Worm (Caenorhabditis elegans): ENCODE measurements around the gene F28A12.3.

DNA sequence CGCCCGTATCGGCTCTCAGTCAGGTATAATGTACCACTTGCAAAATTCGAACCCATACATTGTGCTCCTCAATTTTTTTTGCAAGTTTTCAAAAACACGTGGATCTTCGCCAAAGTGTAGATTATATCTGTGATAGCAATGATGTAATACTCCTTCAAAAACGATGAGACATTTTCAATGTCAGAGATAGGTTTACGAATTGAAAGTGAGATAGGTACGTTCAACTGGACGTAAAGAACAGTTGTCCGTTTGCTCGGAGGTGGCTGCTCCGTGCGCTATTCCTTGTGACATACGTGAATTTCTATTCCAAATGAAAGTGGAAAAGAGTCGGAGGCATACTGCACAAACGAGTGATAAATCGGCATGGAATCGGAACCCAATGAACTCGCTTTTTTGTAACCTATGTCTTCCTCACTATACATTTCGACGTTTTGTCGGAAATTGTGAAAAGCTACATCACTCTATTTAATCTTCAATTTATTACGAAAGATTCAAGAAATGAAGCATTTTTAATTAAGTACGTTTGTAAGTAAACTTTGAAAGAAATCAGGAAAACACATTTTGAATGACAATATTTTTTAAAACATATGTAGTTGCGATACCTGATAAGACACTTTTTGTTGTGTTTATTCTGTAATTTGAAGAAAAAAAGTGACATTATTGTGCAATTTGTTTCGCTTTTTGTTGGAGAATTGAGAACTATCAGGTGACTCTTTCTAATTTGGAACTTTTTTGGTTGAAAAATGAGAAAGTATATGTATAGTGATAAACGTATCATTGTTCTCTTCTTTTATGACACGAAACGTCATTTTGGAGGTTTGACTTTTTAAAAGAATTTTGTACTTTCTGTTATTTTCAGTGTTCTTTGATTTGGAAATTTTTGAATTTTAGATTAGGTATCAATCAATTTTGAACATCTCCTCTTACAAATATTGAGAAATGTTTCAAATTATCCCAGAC, 13.6 kb upstream of the F28A12.3 start:
- no peak for TF ChIP-seq fkh-10 (GFP tag; optimal IDR thresholded peaks at IDR 0.05)
- no peak for TF ChIP-seq set-16 (GFP tag; IDR thresholded peaks at IDR 0.05)
